Fruit fly (Drosophila melanogaster): ENCODE results near the gene Vajk3.

DNA sequence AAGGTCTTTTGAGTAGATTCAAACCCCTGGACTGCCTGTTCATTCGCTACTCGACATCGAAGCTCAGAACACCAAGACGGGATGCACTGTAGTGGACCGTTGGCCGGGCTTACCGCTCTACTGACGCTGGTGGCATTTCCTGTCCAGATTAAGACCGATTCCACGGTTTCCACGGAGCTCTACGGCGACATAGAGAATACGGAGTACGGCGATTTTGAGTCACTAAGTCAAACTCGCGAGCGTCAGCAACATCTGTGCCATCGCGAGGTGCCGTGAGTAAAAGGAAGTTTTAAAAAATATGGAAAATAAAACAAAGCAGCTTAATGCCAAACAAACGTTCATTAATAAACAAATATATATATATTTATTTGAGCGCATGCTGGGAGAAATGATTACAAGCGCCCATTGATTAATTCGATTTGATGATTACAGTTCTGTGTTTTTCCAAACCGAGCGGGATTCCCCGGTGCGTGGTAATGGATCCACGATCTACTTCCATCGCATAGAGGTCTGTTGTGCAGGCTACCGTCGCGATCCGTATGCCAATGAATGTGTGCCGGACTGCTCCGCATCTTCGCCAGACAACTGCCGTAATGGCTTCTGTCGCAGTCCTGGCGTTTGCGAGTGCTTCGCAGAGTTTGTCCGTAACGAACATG, 16.3 kb upstream of the Vajk3 start, which contains the start of gene NimB1:
- TF ChIP-seq CG15710 (tag; optimal IDR thresholded peaks at IDR 0.05) (no peak), Pif1A (GFP tag; optimal IDR thresholded peaks at IDR 0.05) (no peak), EcR (GFP tag; optimal IDR thresholded peaks at IDR 0.05) (no peak), Ets98B (GFP tag; IDR thresholded peaks at IDR 0.05) (no peak), CG17806 (tag; optimal IDR thresholded peaks at IDR 0.05) (no peak), fd96Ca (GFP tag; IDR thresholded peaks at IDR 0.05) (no peak), D1 (tag; optimal IDR thresholded peaks at IDR 0.05) (no peak), CG32121 (GFP tag; IDR thresholded peaks at IDR 0.05) (no peak), CG13204 (GFP tag; optimal IDR thresholded peaks at IDR 0.05) (no peak), Snoo (tag; optimal IDR thresholded peaks at IDR 0.05) (no peak), CG10348 (GFP tag; IDR thresholded peaks at IDR 0.05) (no peak), rn (GFP tag; IDR thresholded peaks at IDR 0.05) (no peak)

All from whole organism, pupa.